Worm (Caenorhabditis elegans): ENCODE measurements around the gene Y46H3D.1.
A peak's percentile ranks its signal among the peaks of the same experiment; 100 is the strongest.

Y46H3D.1 gene

ce11 chrV:1600561-1601088 lies 41.7 kb upstream of the Y46H3D.1 start, which contains the start of gene F16B4.2:
F16B4.2 (plus strand) TSS chrV:1601038.
- TF ChIP-seq nhr-84 (tag; optimal IDR thresholded peaks at IDR 0.05): no peak
- no peak for TF ChIP-seq mef-2 (tag; optimal IDR thresholded peaks at IDR 0.05)
- TF ChIP-seq tlp-1 (tag; optimal IDR thresholded peaks at IDR 0.05): no peak
- TF ChIP-seq nhr-237 (tag; optimal IDR thresholded peaks at IDR 0.05): no peak
- TF ChIP-seq efl-1 (optimal IDR thresholded peaks at IDR 0.05): no peak
- peak in 1 of 2 experiments; percentile 72 for TF ChIP-seq efl-1 (GFP tag; optimal IDR thresholded peaks at IDR 0.05 in 1 of 2)
- no peak for TF ChIP-seq hlh-4 (tag; optimal IDR thresholded peaks at IDR 0.05)
- no peak for TF ChIP-seq zag-1 (tag; optimal IDR thresholded peaks at IDR 0.05)
- no peak for TF ChIP-seq fkh-8 (tag; optimal IDR thresholded peaks at IDR 0.05)
- no peak for TF ChIP-seq fkh-10 (GFP tag; optimal IDR thresholded peaks at IDR 0.05)

ce11 chrV:1607790-1608189 lies 34.5 kb upstream of the Y46H3D.1 start, which contains the start of gene nhr-178:
nhr-178 (minus strand) TSS chrV:1607953.
- TF ChIP-seq nhr-77 (tag; optimal IDR thresholded peaks at IDR 0.05) (peak; percentile 74), grh-1 (GFP tag; IDR thresholded peaks at IDR 0.05) (no peak), ces-1 (GFP tag; optimal IDR thresholded peaks at IDR 0.05) (no peak), lin-35 (GFP tag; optimal IDR thresholded peaks at IDR 0.05) (peak in 1 of 2 experiments; percentile 46), nhr-85 (tag) (peak; percentile 68), ets-5 (GFP tag; IDR thresholded peaks at IDR 0.05) (no peak), unc-98 (GFP tag; IDR thresholded peaks at IDR 0.05) (no peak), ceh-88 (GFP tag; IDR thresholded peaks at IDR 0.05) (no peak), mef-2 (tag; optimal IDR thresholded peaks at IDR 0.05) (no peak), ceh-8 (GFP tag; optimal IDR thresholded peaks at IDR 0.05) (no peak), elt-3 (tag; optimal IDR thresholded peaks at IDR 0.05) (peak in 3 of 6 experiments; percentile 10 to 65 (median 46)), blmp-1 (tag; optimal IDR thresholded peaks at IDR 0.05) (peak; percentile 18), lin-13 (GFP tag; optimal IDR thresholded peaks at IDR 0.05) (no peak), ceh-82 (tag; optimal IDR thresholded peaks at IDR 0.05) (no peak), tlp-1 (tag; optimal IDR thresholded peaks at IDR 0.05) (no peak), nhr-76 (tag; optimal IDR thresholded peaks at IDR 0.05) (no peak), nhr-71 (tag; optimal IDR thresholded peaks at IDR 0.05) (peak; percentile 62), snu-23 (GFP tag; optimal IDR thresholded peaks at IDR 0.05) (peak; percentile 33), nhr-20 (tag; optimal IDR thresholded peaks at IDR 0.05) (peak; percentile 68), efl-1 (optimal IDR thresholded peaks at IDR 0.05) (no peak), efl-1 (GFP tag; optimal IDR thresholded peaks at IDR 0.05 in 1 of 2) (peak in 1 of 2 experiments; percentile 82), mdl-1 (tag; optimal IDR thresholded peaks at IDR 0.05) (peak in 1 of 2 experiments; percentile 61), elt-2 (tag; optimal IDR thresholded peaks at IDR 0.05) (peak; percentile 76), zag-1 (tag; optimal IDR thresholded peaks at IDR 0.05) (no peak), nhr-90 (tag; optimal IDR thresholded peaks at IDR 0.05; ENCODE audit: poor library complexity) (peak; percentile 52), sup-37 (GFP tag; optimal IDR thresholded peaks at IDR 0.05) (no peak), C16A3.4 (tag; optimal IDR thresholded peaks at IDR 0.05) (no peak)

DNA sequence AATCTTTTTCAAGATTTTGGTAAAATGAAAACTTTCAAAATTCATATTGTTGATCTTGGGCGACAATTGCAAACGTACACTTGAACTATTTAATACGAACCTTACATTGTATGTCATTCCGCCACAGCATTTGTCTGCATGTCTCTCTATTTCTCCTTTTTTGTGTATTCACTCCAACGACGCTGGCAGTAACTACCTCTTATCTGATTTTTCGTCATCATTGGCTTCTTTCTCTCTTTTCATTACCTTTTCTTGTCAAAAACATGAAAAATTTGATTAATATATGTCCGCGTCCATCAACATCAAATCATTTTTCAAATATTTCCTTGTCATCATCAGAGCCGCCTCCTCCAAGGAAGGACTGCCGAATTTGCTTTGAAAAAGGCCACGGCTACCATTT lies 32.2 kb upstream of the Y46H3D.1 start, which contains the start of gene nhr-177:
Gene nhr-177, plus strand, starts transcription at position 167 of the 400 bp plus-strand sequence.
- peak; percentile 19 for TF ChIP-seq snu-23 (GFP tag; optimal IDR thresholded peaks at IDR 0.05)
- TF ChIP-seq mef-2 (tag; optimal IDR thresholded peaks at IDR 0.05): no peak
- peak; percentile 45 for TF ChIP-seq elt-2 (tag; optimal IDR thresholded peaks at IDR 0.05)
- TF ChIP-seq nhr-85 (tag): peak; percentile 66
- TF ChIP-seq nhr-84 (tag; optimal IDR thresholded peaks at IDR 0.05): no peak
- peak in 1 of 2 experiments; percentile 1 for TF ChIP-seq lin-35 (GFP tag; optimal IDR thresholded peaks at IDR 0.05)
- no peak for TF ChIP-seq ceh-88 (GFP tag; IDR thresholded peaks at IDR 0.05)
- no peak for TF ChIP-seq ceh-63 (GFP tag; optimal IDR thresholded peaks at IDR 0.05)
- peak; percentile 28 for TF ChIP-seq blmp-1 (tag; optimal IDR thresholded peaks at IDR 0.05)
- TF ChIP-seq nhr-90 (tag; optimal IDR thresholded peaks at IDR 0.05; ENCODE audit: poor library complexity): peak; percentile 10
- no peak for TF ChIP-seq nhr-11 (tag; optimal IDR thresholded peaks at IDR 0.05)
- no peak for TF ChIP-seq unc-130 (tag; optimal IDR thresholded peaks at IDR 0.05)

DNA sequence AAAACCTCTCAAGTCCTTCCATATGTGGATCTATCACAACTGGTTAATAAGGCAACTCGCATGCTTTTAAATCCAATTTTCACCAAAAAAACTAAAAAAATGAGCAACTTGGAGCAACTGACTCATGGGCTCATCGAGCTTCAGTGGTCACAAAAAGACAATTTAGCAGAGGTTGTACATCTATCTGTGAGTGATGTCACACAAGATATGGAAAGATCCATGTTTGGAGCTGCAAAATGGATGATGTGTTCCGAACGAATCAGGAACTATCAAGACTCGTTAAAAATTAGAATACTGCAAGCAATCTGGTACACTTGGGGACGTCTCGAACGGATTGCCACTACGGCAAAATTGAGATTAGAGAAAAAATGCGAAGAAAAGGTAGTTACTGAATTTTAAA lies 30.7 kb upstream of the Y46H3D.1 start:
- TF ChIP-seq ceh-8 (GFP tag; optimal IDR thresholded peaks at IDR 0.05): no peak
- no peak for TF ChIP-seq blmp-1 (tag; optimal IDR thresholded peaks at IDR 0.05)
- no peak for TF ChIP-seq nhr-28 (tag; optimal IDR thresholded peaks at IDR 0.05)
- TF ChIP-seq C16A3.4 (tag; optimal IDR thresholded peaks at IDR 0.05): no peak
- TF ChIP-seq nhr-84 (tag; optimal IDR thresholded peaks at IDR 0.05): no peak
- TF ChIP-seq pax-3 (tag; optimal IDR thresholded peaks at IDR 0.05): no peak
- TF ChIP-seq vab-15 (tag; optimal IDR thresholded peaks at IDR 0.05): no peak
- no peak for TF ChIP-seq lin-35 (GFP tag; optimal IDR thresholded peaks at IDR 0.05)
- no peak for TF ChIP-seq nhr-11 (tag; optimal IDR thresholded peaks at IDR 0.05)
- no peak for TF ChIP-seq ama-1 (optimal IDR thresholded peaks at IDR 0.05)
- no peak for TF ChIP-seq ceh-90 (tag; optimal IDR thresholded peaks at IDR 0.05)
- TF ChIP-seq elt-2 (tag; optimal IDR thresholded peaks at IDR 0.05): no peak
- TF ChIP-seq nhr-237 (tag; optimal IDR thresholded peaks at IDR 0.05): no peak
- no peak for TF ChIP-seq jun-1 (tag; optimal IDR thresholded peaks at IDR 0.05)
- no peak for TF ChIP-seq isw-1 (GFP tag; IDR thresholded peaks at IDR 0.05)
- no peak for TF ChIP-seq swsn-7 (tag; optimal IDR thresholded peaks at IDR 0.05)
- TF ChIP-seq nhr-47 (tag; optimal IDR thresholded peaks at IDR 0.05): no peak
- TF ChIP-seq nhr-12 (tag; optimal IDR thresholded peaks at IDR 0.05): no peak
